Fruit fly (Drosophila melanogaster): ENCODE data around the gene CG4213.

CG4213 gene

dm6 chr2L:430820-431628, 29.0 kb upstream of the CG4213 start, which contains the start of gene ex (continued):
- TF ChIP-seq Opbp (GFP tag; IDR thresholded peaks at IDR 0.05; ENCODE audit: partially characterized antibody) = 0 out of 3 replicates have a peak, but pooled peaks have one; percentile 33
- peak; percentile 52; the same call in 2 of the 3 replicates for TF ChIP-seq zen2 (GFP tag; IDR thresholded peaks at IDR 0.05; ENCODE audit: partially characterized antibody)
- TF ChIP-seq CG30431 (GFP tag; optimal IDR thresholded peaks at IDR 0.05) = no peak
- no peak for TF ChIP-seq wor (GFP tag; IDR thresholded peaks at IDR 0.05)
- TF ChIP-seq bcd (GFP tag; optimal IDR thresholded peaks at IDR 0.05) = peak; percentile 41
- no peak for TF ChIP-seq Gug (GFP tag; IDR thresholded peaks at IDR 0.05)
- TF ChIP-seq slou (GFP tag; optimal IDR thresholded peaks at IDR 0.05) = no peak
- TF ChIP-seq CG6765 (GFP tag; optimal IDR thresholded peaks at IDR 0.05) = peak; percentile 82
- peak; percentile 35 for TF ChIP-seq oc (tag; optimal IDR thresholded peaks at IDR 0.05)
- TF ChIP-seq Scr (GFP tag; IDR thresholded peaks at IDR 0.05; ENCODE audit: partially characterized antibody) = no peak
- peak; percentile 73; the same call in 2 of the 3 replicates for TF ChIP-seq so (GFP tag; IDR thresholded peaks at IDR 0.05)
- peak; percentile 17 for TF ChIP-seq zf30C (GFP tag; optimal IDR thresholded peaks at IDR 0.05)
- no peak for TF ChIP-seq Atf-2 (GFP tag; optimal IDR thresholded peaks at IDR 0.05)
- peak; percentile 33 for TF ChIP-seq CG6683 (GFP tag; optimal IDR thresholded peaks at IDR 0.05)
- TF ChIP-seq CG1603 (tag; optimal IDR thresholded peaks at IDR 0.05) = peak; percentile 22
- no peak for TF ChIP-seq mld (GFP tag; IDR thresholded peaks at IDR 0.05; ENCODE audit: partially characterized antibody)
- TF ChIP-seq NK7.1 (GFP tag; optimal IDR thresholded peaks at IDR 0.05) = peak; percentile 13
- TF ChIP-seq CG7745 (tag; optimal IDR thresholded peaks at IDR 0.05) = peak; percentile 67
- TF ChIP-seq cad (GFP tag; optimal IDR thresholded peaks at IDR 0.05) = peak; percentile 61
- TF ChIP-seq knrl (GFP tag; IDR thresholded peaks at IDR 0.05; ENCODE audit: partially characterized antibody) = no peak
- peak; percentile 30 for TF ChIP-seq trem (tag; optimal IDR thresholded peaks at IDR 0.05)
- TF ChIP-seq CG5953 (GFP tag; IDR thresholded peaks at IDR 0.05) = no peak
- no peak for TF ChIP-seq C15 (GFP tag; IDR thresholded peaks at IDR 0.05)
- peak; percentile 40 for TF ChIP-seq cwo (GFP tag; optimal IDR thresholded peaks at IDR 0.05)
- TF ChIP-seq dan (GFP tag; IDR thresholded peaks at IDR 0.05) = no peak
- peak; percentile 57 for TF ChIP-seq CG12659 (GFP tag; optimal IDR thresholded peaks at IDR 0.05)
- TF ChIP-seq E2f2 (GFP tag; IDR thresholded peaks at IDR 0.05) = peak; percentile 27; the same call in 1 of the 2 replicates
- peak; percentile 98 for TF ChIP-seq CG4360 (GFP tag; IDR thresholded peaks at IDR 0.05)
- TF ChIP-seq CG31365 (tag; optimal IDR thresholded peaks at IDR 0.05) = peak; percentile 71
- peak; percentile 15 for TF ChIP-seq lilli (GFP tag; optimal IDR thresholded peaks at IDR 0.05)
- peak; percentile 51 for TF ChIP-seq CG17186 (GFP tag; optimal IDR thresholded peaks at IDR 0.05)
- peak; percentile 35 for TF ChIP-seq NC2β (GFP tag; optimal IDR thresholded peaks at IDR 0.05)
- no peak for TF ChIP-seq hb (GFP tag; IDR thresholded peaks at IDR 0.05; ENCODE audit: partially characterized antibody)
- peak; percentile 62 for TF ChIP-seq Deaf1 (tag; optimal IDR thresholded peaks at IDR 0.05)
- TF ChIP-seq peb (GFP tag; IDR thresholded peaks at IDR 0.05) = no peak
- TF ChIP-seq Nf-YA (GFP tag; IDR thresholded peaks at IDR 0.05) = 0 out of 2 replicates have a peak, but pooled peaks have one; percentile 26
- peak; percentile 33 for TF ChIP-seq dmrt99B (tag; optimal IDR thresholded peaks at IDR 0.05)
- TF ChIP-seq sna (GFP tag; IDR thresholded peaks at IDR 0.05; ENCODE audit: partially characterized antibody) = no peak
- TF ChIP-seq CG17568 (GFP tag; optimal IDR thresholded peaks at IDR 0.05) = peak; percentile 90
- TF ChIP-seq odd (GFP tag; optimal IDR thresholded peaks at IDR 0.05) = peak; percentile 85
- peak; percentile 74 for TF ChIP-seq pros (GFP tag; optimal IDR thresholded peaks at IDR 0.05)
- peak; percentile 14 for TF ChIP-seq ash1 (GFP tag; optimal IDR thresholded peaks at IDR 0.05)
- TF ChIP-seq mirr (GFP tag; optimal IDR thresholded peaks at IDR 0.05) = peak; percentile 63
- peak; percentile 73 for TF ChIP-seq vvl (GFP tag; IDR thresholded peaks at IDR 0.05)
- peak; percentile 29 for TF ChIP-seq CG33213 (GFP tag; optimal IDR thresholded peaks at IDR 0.05)
- no peak for TF ChIP-seq aop (GFP tag; IDR thresholded peaks at IDR 0.05)
- TF ChIP-seq CG11456 (GFP tag; IDR thresholded peaks at IDR 0.05) = no peak; the same call in 2 of the 3 replicates
- TF ChIP-seq CG12219 (GFP tag; optimal IDR thresholded peaks at IDR 0.05) = peak; percentile 81

Measured in whole organism, embryonic.